Worm (Caenorhabditis elegans) whole organism, L3 larva: ENCODE measurements around the gene ostf-4.

ENCODE experiments used
- aly-2 ChIP-seq: fragments of 150-350 bp; optimal IDR thresholded peaks from 2 replicates; lab custom pipeline; 2014; ENCODE audit warnings: missing biosample characterization, missing genetic modification characterization
- ama-1 ChIP-seq: fragments of 150-350 bp; optimal IDR thresholded peaks from 2 replicates; lab custom pipeline; 2018
- ceh-28 ChIP-seq: fragments of 150-350 bp; optimal IDR thresholded peaks from 2 replicates; lab custom pipeline; 2014; ENCODE audit warnings: missing biosample characterization, missing genetic modification reagents, missing genetic modification characterization
- ceh-82 ChIP-seq: fragments of 150-350 bp; optimal IDR thresholded peaks from 2 replicates; lab custom pipeline; 2014; ENCODE audit warnings: missing biosample characterization, missing genetic modification characterization
- ceh-9 ChIP-seq: sonication (generic microtip); optimal IDR thresholded peaks from 2 replicates; lab custom pipeline; 2018; ENCODE audit warnings: missing biosample characterization, missing genetic modification characterization
- daf-12 ChIP-seq: fragments of 150-350 bp; optimal IDR thresholded peaks from 2 replicates; lab custom pipeline; 2014; ENCODE audit warnings: missing biosample characterization, missing genetic modification reagents, missing genetic modification characterization
- egl-5 ChIP-seq: fragments of 150-350 bp; optimal IDR thresholded peaks from 2 replicates; lab custom pipeline; 2017; ENCODE audit warnings: missing biosample characterization, missing genetic modification reagents, missing genetic modification characterization, inconsistent platforms
- elt-1 ChIP-seq: fragments of 150-350 bp; optimal IDR thresholded peaks from 2 replicates; lab custom pipeline; 2014; ENCODE audit warnings: missing biosample characterization, missing genetic modification characterization
- elt-2 ChIP-seq: sonication (generic microtip); optimal IDR thresholded peaks from 2 replicates; lab custom pipeline; 2016; ENCODE audit warnings: missing genetic modification reagents, mild to moderate bottlenecking, missing genetic modification characterization, missing compliant biosample characterization
- eor-1 ChIP-seq, 2 experiments: fragments of 150-350 bp; optimal IDR thresholded peaks; 2 replicates each; lab custom pipeline; 2014 to 2018; ENCODE audit warnings: missing biosample characterization in 2 of 2, missing genetic modification characterization in 2 of 2
- fkh-2 ChIP-seq: fragments of 150-350 bp; optimal IDR thresholded peaks from 2 replicates; lab custom pipeline; 2014; ENCODE audit warnings: missing biosample characterization, missing genetic modification reagents, missing genetic modification characterization
- fos-1 ChIP-seq: fragments of 150-350 bp; optimal IDR thresholded peaks from 2 replicates; lab custom pipeline; 2014; ENCODE audit warnings: missing biosample characterization, missing genetic modification characterization
- hmg-11 ChIP-seq: sonication (generic microtip); optimal IDR thresholded peaks from 2 replicates; lab custom pipeline; 2016; ENCODE audit warnings: missing genetic modification characterization, missing compliant biosample characterization
- jun-1 ChIP-seq: fragments of 150-350 bp; optimal IDR thresholded peaks from 2 replicates; lab custom pipeline; 2014; ENCODE audit warnings: missing biosample characterization, missing genetic modification reagents, missing genetic modification characterization
- lin-15B ChIP-seq: fragments of 150-350 bp; optimal IDR thresholded peaks from 2 replicates; lab custom pipeline; 2014; ENCODE audit warnings: missing biosample characterization, missing genetic modification characterization
- lin-39 ChIP-seq: fragments of 150-350 bp; optimal IDR thresholded peaks from 2 replicates; lab custom pipeline; 2018; ENCODE audit warnings: missing biosample characterization, missing genetic modification reagents, missing genetic modification characterization
- lsy-12 ChIP-seq: sonication (generic microtip); optimal IDR thresholded peaks from 2 replicates; lab custom pipeline; 2016; ENCODE audit warnings: mild to moderate bottlenecking, missing genetic modification characterization, missing compliant biosample characterization
- mdl-1 ChIP-seq: fragments of 150-350 bp; optimal IDR thresholded peaks from 2 replicates; lab custom pipeline; 2014; ENCODE audit warnings: missing biosample characterization, missing genetic modification characterization
- mml-1 ChIP-seq: fragments of 150-350 bp; sonication (generic microtip); optimal IDR thresholded peaks from 3 replicates; lab custom pipeline; 2014; ENCODE audit warnings: missing biosample characterization, missing genetic modification characterization
- nhr-11 ChIP-seq: fragments of 150-350 bp; optimal IDR thresholded peaks from 2 replicates; lab custom pipeline; 2014; ENCODE audit warnings: missing biosample characterization, missing genetic modification characterization
- nhr-12 ChIP-seq: fragments of 150-350 bp; optimal IDR thresholded peaks from 2 replicates; lab custom pipeline; 2014; ENCODE audit warnings: missing biosample characterization, missing genetic modification characterization
- nhr-23 ChIP-seq: fragments of 150-350 bp; optimal IDR thresholded peaks from 2 replicates; lab custom pipeline; 2014; ENCODE audit warnings: missing biosample characterization, missing genetic modification reagents, missing genetic modification characterization
- nhr-237 ChIP-seq: fragments of 150-350 bp; optimal IDR thresholded peaks from 2 replicates; lab custom pipeline; 2014; ENCODE audit warnings: missing biosample characterization, missing genetic modification characterization
- nhr-25 ChIP-seq: sonication (generic microtip); optimal IDR thresholded peaks from 2 replicates; lab custom pipeline; 2017; ENCODE audit warnings: missing biosample characterization, missing genetic modification characterization
- nhr-28 ChIP-seq: fragments of 150-350 bp; optimal IDR thresholded peaks from 2 replicates; lab custom pipeline; 2014; ENCODE audit warnings: missing biosample characterization, missing genetic modification characterization
- nhr-43 ChIP-seq: sonication (generic microtip); optimal IDR thresholded peaks from 2 replicates; lab custom pipeline; 2016; ENCODE audit warnings: mild to moderate bottlenecking, missing genetic modification characterization, missing compliant biosample characterization; ENCODE audit not compliant: poor library complexity, severe bottlenecking
- nhr-67 ChIP-seq: fragments of 150-350 bp; optimal IDR thresholded peaks from 2 replicates; lab custom pipeline; 2014; ENCODE audit warnings: missing biosample characterization, missing genetic modification characterization
- nhr-76 ChIP-seq: fragments of 150-350 bp; sonication (generic microtip); optimal IDR thresholded peaks from 5 replicates; lab custom pipeline; 2014; ENCODE audit warnings: missing biosample characterization, missing genetic modification characterization
- nhr-77 ChIP-seq: fragments of 150-350 bp; optimal IDR thresholded peaks from 2 replicates; lab custom pipeline; 2014; ENCODE audit warnings: missing biosample characterization, missing genetic modification characterization
- pha-4 ChIP-seq: fragments of 150-350 bp; optimal IDR thresholded peaks from 2 replicates; lab custom pipeline; 2014; ENCODE audit warnings: missing biosample characterization, missing genetic modification reagents, missing genetic modification characterization
- pqm-1 ChIP-seq: fragments of 150-350 bp; optimal IDR thresholded peaks from 2 replicates; lab custom pipeline; 2017; ENCODE audit warnings: missing biosample characterization, missing genetic modification characterization, inconsistent platforms
- sea-2 ChIP-seq: fragments of 150-350 bp; sonication (generic microtip); optimal IDR thresholded peaks from 4 replicates; lab custom pipeline; 2014; ENCODE audit warnings: missing biosample characterization, missing genetic modification reagents, missing genetic modification characterization
- skn-1 ChIP-seq: fragments of 150-350 bp; optimal IDR thresholded peaks from 2 replicates; lab custom pipeline; 2014; ENCODE audit warnings: missing biosample characterization, missing genetic modification characterization
- tbx-2 ChIP-seq: sonication (generic microtip); optimal IDR thresholded peaks from 2 replicates; lab custom pipeline; 2016; ENCODE audit warnings: mild to moderate bottlenecking, missing genetic modification characterization, missing compliant biosample characterization
- unc-62 ChIP-seq: fragments of 150-350 bp; sonication (generic microtip); optimal IDR thresholded peaks from 4 replicates; lab custom pipeline; 2014; ENCODE audit warnings: missing biosample characterization, missing genetic modification reagents, missing genetic modification characterization
- zag-1 ChIP-seq: fragments of 150-350 bp; optimal IDR thresholded peaks from 2 replicates; lab custom pipeline; 2014; ENCODE audit warnings: missing biosample characterization, missing genetic modification characterization
- ztf-11 ChIP-seq: fragments of 150-350 bp; optimal IDR thresholded peaks from 2 replicates; lab custom pipeline; 2014; ENCODE audit warnings: missing biosample characterization, missing genetic modification characterization
- ztf-4 ChIP-seq: fragments of 150-350 bp; optimal IDR thresholded peaks from 2 replicates; lab custom pipeline; 2014; ENCODE audit warnings: missing biosample characterization, missing genetic modification characterization

Gene ostf-4

DNA sequence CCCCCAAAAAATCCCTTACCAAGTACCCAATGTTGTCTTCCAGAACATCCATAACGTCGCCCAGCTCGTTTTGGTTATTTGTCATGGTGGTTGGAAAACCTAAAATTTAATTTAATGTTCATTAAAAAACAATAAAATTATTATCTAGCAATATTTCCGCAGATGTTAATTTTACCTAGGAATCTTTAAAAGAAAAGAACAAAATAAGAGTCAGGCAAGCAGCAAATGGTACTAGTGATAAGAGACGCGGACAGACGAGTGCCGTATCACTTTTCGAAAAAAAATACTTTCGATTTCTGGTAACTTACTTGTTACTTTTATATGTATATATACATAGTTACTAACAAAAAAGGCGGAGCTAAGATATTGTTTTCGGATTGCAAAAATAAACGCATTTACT, 7.3 kb downstream of the ostf-4 start, which contains the start of gene T07A5.7:
T07A5.7 (minus strand) TSS at position 101 of the 400 bp plus-strand sequence.
- TF ChIP-seq egl-5 (tag; lab: Kevin White, UChicago): no peak

DNA sequence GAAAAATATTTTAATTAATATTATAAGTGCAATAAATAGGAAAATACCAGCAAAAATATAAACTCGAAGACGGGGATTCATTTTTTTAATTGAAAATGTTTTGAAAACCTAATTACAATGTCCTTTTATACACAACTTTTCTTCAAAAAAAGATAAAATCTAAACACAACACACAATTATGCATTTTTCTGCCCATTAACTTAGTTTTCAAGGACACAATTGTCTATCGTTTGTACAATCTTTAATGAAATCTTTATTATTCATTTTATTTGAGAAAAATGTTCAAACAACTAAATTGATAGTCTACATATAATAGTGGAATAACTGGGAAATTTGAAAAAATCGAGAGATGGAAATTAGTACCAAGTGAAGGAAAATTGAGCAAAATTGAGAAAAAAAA, 12.3 kb downstream of the ostf-4 start, which contains the start of gene T07A5.1:
T07A5.1 (minus strand) TSS at position 149 of the 400 bp plus-strand sequence.
- TF ChIP-seq nhr-43 (tag; lab: Kevin White, UChicago) (no peak), nhr-77 (tag; lab: Kevin White, UChicago) (no peak), nhr-12 (tag; lab: Kevin White, UChicago) (no peak), lin-15B (tag; lab: Kevin White, UChicago) (no peak), ztf-4 (tag; lab: Kevin White, UChicago) (no peak), skn-1 (tag; lab: Kevin White, UChicago) (no peak), elt-1 (peak; percentile 80), lsy-12 (tag; lab: Kevin White, UChicago) (no peak), hmg-11 (no peak), sea-2 (GFP tag; lab: Kevin White, UChicago) (no peak), mml-1 (tag; lab: Kevin White, UChicago) (no peak), nhr-28 (no peak), elt-2 (no peak), pqm-1 (no peak), nhr-11 (tag; lab: Kevin White, UChicago) (no peak), nhr-25 (peak; percentile 53), aly-2 (tag; lab: Kevin White, UChicago) (no peak), pha-4 (tag; lab: Kevin White, UChicago) (no peak)

DNA sequence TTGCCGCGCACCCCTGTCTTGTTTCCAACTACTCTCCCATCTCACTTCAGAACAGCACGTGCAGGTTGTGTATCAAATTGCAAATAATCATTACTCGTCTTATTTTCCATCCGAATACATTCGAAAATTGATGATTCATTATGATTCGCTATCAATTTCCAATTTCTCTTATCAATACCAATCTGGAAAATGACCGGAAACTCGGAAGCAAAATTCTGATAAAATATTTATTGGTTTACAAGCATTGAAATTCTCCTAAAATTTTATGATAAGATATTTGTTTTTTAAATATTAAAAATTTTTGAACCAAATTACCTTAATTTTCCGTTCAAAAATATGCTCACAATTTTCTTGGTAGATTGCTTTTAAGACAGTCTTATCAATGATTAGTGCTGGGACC, 13.1 kb downstream of the ostf-4 start:
- no peak for TF ChIP-seq egl-5 (tag; lab: Kevin White, UChicago)
- TF ChIP-seq skn-1 (tag; lab: Kevin White, UChicago): no peak
- TF ChIP-seq lsy-12 (tag; lab: Kevin White, UChicago): no peak
- no peak for TF ChIP-seq nhr-12 (tag; lab: Kevin White, UChicago)
- no peak for TF ChIP-seq ama-1 (lab: Kevin White, UChicago)
- peak; percentile 71 for TF ChIP-seq elt-2
- TF ChIP-seq lin-15B (tag; lab: Kevin White, UChicago): no peak
- TF ChIP-seq ceh-28 (tag; lab: Kevin White, UChicago): no peak
- TF ChIP-seq nhr-76: no peak
- TF ChIP-seq nhr-67: no peak
- no peak for TF ChIP-seq zag-1
- no peak for TF ChIP-seq fos-1 (tag; lab: Kevin White, UChicago)
- no peak for TF ChIP-seq nhr-23
- no peak for TF ChIP-seq mml-1 (tag; lab: Kevin White, UChicago)
- TF ChIP-seq daf-12 (tag; lab: Kevin White, UChicago): no peak
- peak; percentile 59 for TF ChIP-seq pqm-1
- TF ChIP-seq ztf-11 (tag; lab: Kevin White, UChicago): no peak
- no peak for TF ChIP-seq nhr-25
- TF ChIP-seq unc-62 (GFP tag; lab: Kevin White, UChicago): no peak
- no peak for TF ChIP-seq mdl-1 (tag; lab: Kevin White, UChicago)
- no peak for TF ChIP-seq hmg-11
- peak; percentile 24 for TF ChIP-seq jun-1
- TF ChIP-seq nhr-237 (tag; lab: Kevin White, UChicago): no peak
- TF ChIP-seq ceh-9: no peak

DNA sequence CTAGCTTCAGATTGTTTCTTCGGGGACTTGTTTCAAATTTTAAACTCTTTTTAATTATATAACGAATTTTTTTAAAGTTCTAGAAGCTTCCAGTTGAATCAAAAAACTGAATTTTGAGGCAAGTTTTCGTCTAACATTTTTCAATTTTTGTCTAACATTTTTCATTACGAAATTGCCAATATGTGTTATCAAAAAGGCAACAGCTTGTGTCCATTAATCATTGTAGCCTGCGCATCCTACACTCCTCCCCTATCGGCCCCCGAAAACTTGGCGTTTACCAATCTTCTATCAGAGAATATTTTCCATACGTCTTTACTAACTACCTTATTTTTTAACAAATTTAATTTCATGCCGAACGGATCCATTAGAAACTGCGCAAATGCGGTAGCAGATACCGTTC, 18.3 kb downstream of the ostf-4 start, which contains the start of gene vglu-3:
vglu-3 (plus strand) TSS at position 301 of the 400 bp plus-strand sequence.
- no peak for TF ChIP-seq fkh-2
- no peak for TF ChIP-seq tbx-2 (tag; lab: Kevin White, UChicago)
- no peak for TF ChIP-seq sea-2 (GFP tag; lab: Kevin White, UChicago)
- no peak for TF ChIP-seq aly-2 (tag; lab: Kevin White, UChicago)
- TF ChIP-seq nhr-11 (tag; lab: Kevin White, UChicago): no peak
- TF ChIP-seq lsy-12 (tag; lab: Kevin White, UChicago): no peak
- TF ChIP-seq daf-12 (tag; lab: Kevin White, UChicago): no peak
- TF ChIP-seq nhr-28: no peak
- TF ChIP-seq mdl-1 (tag; lab: Kevin White, UChicago): no peak
- TF ChIP-seq nhr-67: no peak
- no peak for TF ChIP-seq lin-39 (tag; lab: Kevin White, UChicago)
- no peak for TF ChIP-seq nhr-12 (tag; lab: Kevin White, UChicago)
- TF ChIP-seq ceh-82 (tag; lab: Kevin White, UChicago): no peak
- TF ChIP-seq eor-1 (tag; optimal IDR thresholded peaks at IDR 0.05; lab: Kevin White, UChicago): no peak
- no peak for TF ChIP-seq ceh-9
- no peak for TF ChIP-seq lin-15B (tag; lab: Kevin White, UChicago)
